Worm (Caenorhabditis elegans) whole organism, mixed stage, embryonic: Measurements from ENCODE around the gene str-89.

Experiments used
- blmp-1 ChIP-seq: fragments of 150-350 bp; optimal IDR thresholded peaks from 2 replicates; lab custom pipeline; 2014; ENCODE audit warnings: missing biosample characterization, missing genetic modification characterization
- elt-1 ChIP-seq: sonication (generic microtip); optimal IDR thresholded peaks from 2 replicates; lab custom pipeline; 2017; ENCODE audit warnings: missing genetic modification characterization, mild to moderate bottlenecking, missing compliant biosample characterization, antibody characterized with exemption, moderate library complexity, borderline replicate concordance; ENCODE audit not compliant: insufficient read depth
- elt-3 ChIP-seq: fragments of 150-350 bp; optimal IDR thresholded peaks from 2 replicates; lab custom pipeline; 2014; ENCODE audit warnings: missing biosample characterization, missing genetic modification characterization
- mep-1 ChIP-seq: fragments of 150-350 bp; optimal IDR thresholded peaks from 2 replicates; lab custom pipeline; 2017; ENCODE audit warnings: missing biosample characterization, missing genetic modification reagents, missing genetic modification characterization, inconsistent platforms
- nhr-237 ChIP-seq: fragments of 150-350 bp; optimal IDR thresholded peaks from 2 replicates; lab custom pipeline; 2014; ENCODE audit warnings: missing biosample characterization, missing genetic modification characterization
- pha-4 ChIP-seq: fragments of 150-350 bp; optimal IDR thresholded peaks from 2 replicates; lab custom pipeline; 2018; ENCODE audit warnings: missing biosample characterization, missing genetic modification reagents, missing genetic modification characterization
- snpc-4 ChIP-seq: fragments of 150-350 bp; optimal IDR thresholded peaks from 2 replicates; lab custom pipeline; 2014; ENCODE audit warnings: missing biosample characterization, missing genetic modification characterization
- sptf-1 ChIP-seq: sonication (generic microtip); optimal IDR thresholded peaks from 2 replicates; lab custom pipeline; 2017; ENCODE audit warnings: mild to moderate bottlenecking, missing genetic modification characterization, moderate library complexity, missing compliant biosample characterization
- unc-62 ChIP-seq: fragments of 150-350 bp; optimal IDR thresholded peaks from 2 replicates; lab custom pipeline; 2014; ENCODE audit warnings: missing biosample characterization, missing genetic modification reagents, missing genetic modification characterization
- ztf-11 ChIP-seq: fragments of 150-350 bp; optimal IDR thresholded peaks from 2 replicates; lab custom pipeline; 2014; ENCODE audit warnings: missing biosample characterization, missing genetic modification characterization

DNA sequence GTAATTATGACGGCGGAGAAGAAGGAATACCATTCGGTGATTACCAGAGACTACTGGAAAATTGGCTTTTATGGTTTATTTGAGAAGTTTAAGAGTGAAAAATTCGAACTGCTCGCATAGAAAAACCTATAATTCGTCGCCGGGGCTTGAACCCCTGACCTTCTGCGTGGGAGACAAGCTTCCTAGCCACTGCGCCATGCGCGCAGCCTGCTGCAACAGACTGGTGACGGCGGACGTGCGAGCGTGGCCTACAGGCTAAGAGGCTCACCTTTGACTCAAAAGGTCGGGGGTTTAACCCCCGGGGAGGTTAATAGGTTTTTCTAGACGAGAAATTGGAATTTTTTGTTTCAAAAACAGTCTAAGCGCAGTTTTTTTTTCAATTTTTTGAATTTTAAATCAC, 4.3 kb upstream of the str-89 start:
- no peak for TF ChIP-seq elt-3
- TF ChIP-seq blmp-1 = no peak
- no peak for TF ChIP-seq pha-4 (tag; lab: Kevin White, UChicago)
- TF ChIP-seq elt-1 = no peak
- TF ChIP-seq nhr-237 (tag; lab: Kevin White, UChicago) = no peak
- no peak for TF ChIP-seq snpc-4 (tag; lab: Kevin White, UChicago)
- TF ChIP-seq ztf-11 (tag; lab: Kevin White, UChicago) = no peak
- TF ChIP-seq sptf-1 (tag; lab: Kevin White, UChicago) = no peak
- no peak for TF ChIP-seq unc-62 (GFP tag; lab: Kevin White, UChicago)
- TF ChIP-seq mep-1 (tag; lab: Kevin White, UChicago) = no peak
